Fruit fly (Drosophila melanogaster) whole organism, prepupa: ENCODE results near the gene C1GalTA.

Experiments
- CG10669 ChIP-seq: fragments of 200-800 bp; sonication (Bioruptor generic); optimal IDR thresholded peaks from 3 replicates; lab custom pipeline; 2018; ENCODE audit warnings: missing biosample characterization, mild to moderate bottlenecking, missing genetic modification characterization, moderate library complexity
- CG11294 ChIP-seq: fragments of 200-800 bp; sonication (Bioruptor generic); IDR thresholded peaks from 2 replicates; pipeline ENCODE4 v1.3.6; 2022; ENCODE audit warnings: missing biosample characterization, missing genetic modification characterization
- CG11902 ChIP-seq: fragments of 200-800 bp; sonication (Bioruptor generic); optimal IDR thresholded peaks from 3 replicates; lab custom pipeline; 2016; ENCODE audit warnings: missing biosample characterization, missing genetic modification characterization
- CG15336 ChIP-seq: fragments of 200-800 bp; sonication (Bioruptor generic); IDR thresholded peaks from 2 replicates; pipeline ENCODE4 v1.3.6; 2022; ENCODE audit warnings: missing biosample characterization, missing genetic modification characterization
- CG1621 ChIP-seq: fragments of 200-800 bp; sonication (Bioruptor generic); optimal IDR thresholded peaks from 3 replicates; lab custom pipeline; 2018; ENCODE audit warnings: missing biosample characterization, mild to moderate bottlenecking, missing genetic modification characterization
- CG16779 ChIP-seq: fragments of 200-800 bp; sonication (Bioruptor generic); optimal IDR thresholded peaks from 3 replicates; lab custom pipeline; 2017; ENCODE audit warnings: missing biosample characterization, mild to moderate bottlenecking, missing genetic modification characterization
- CG3032 ChIP-seq: fragments of 200-800 bp; optimal IDR thresholded peaks from 2 replicates; lab custom pipeline; 2019; ENCODE audit warnings: missing biosample characterization, mild to moderate bottlenecking, missing genetic modification characterization, moderate library complexity
- CG31627 ChIP-seq: fragments of 200-800 bp; sonication (Bioruptor generic); optimal IDR thresholded peaks from 3 replicates; lab custom pipeline; 2016; ENCODE audit warnings: missing biosample characterization, missing genetic modification characterization
- CG32006 ChIP-seq: fragments of 200-800 bp; sonication (Bioruptor generic); optimal IDR thresholded peaks from 3 replicates; lab custom pipeline; 2017; ENCODE audit warnings: missing biosample characterization, mild to moderate bottlenecking, missing genetic modification characterization
- CG3919 ChIP-seq: fragments of 200-800 bp; sonication (Bioruptor generic); optimal IDR thresholded peaks from 3 replicates; lab custom pipeline; 2016; ENCODE audit warnings: missing biosample characterization, missing genetic modification characterization
- CG4318 ChIP-seq: fragments of 200-800 bp; sonication (Bioruptor generic); optimal IDR thresholded peaks from 3 replicates; lab custom pipeline; 2017; ENCODE audit warnings: missing biosample characterization, mild to moderate bottlenecking, missing genetic modification characterization
- CG6163 ChIP-seq: fragments of 200-800 bp; sonication (Bioruptor generic); IDR thresholded peaks from 3 replicates; pipeline ENCODE4 v1.3.6; 2022; ENCODE audit warnings: missing biosample characterization, missing genetic modification characterization
- CG6276 ChIP-seq: fragments of 200-800 bp; sonication (Bioruptor generic); optimal IDR thresholded peaks from 2 replicates; lab custom pipeline; 2017; ENCODE audit warnings: missing biosample characterization, mild to moderate bottlenecking, missing genetic modification characterization
- CG6792 ChIP-seq: fragments of 200-800 bp; sonication (Bioruptor generic); optimal IDR thresholded peaks from 3 replicates; lab custom pipeline; 2016; ENCODE audit warnings: missing biosample characterization, missing genetic modification characterization
- CG6808 ChIP-seq: fragments of 200-800 bp; sonication (Bioruptor generic); optimal IDR thresholded peaks from 3 replicates; lab custom pipeline; 2017; ENCODE audit warnings: missing biosample characterization, missing genetic modification characterization, mild to moderate bottlenecking, moderate library complexity, missing genetic modification reagents
- CG6854 ChIP-seq: fragments of 200-800 bp; sonication (Bioruptor generic); optimal IDR thresholded peaks from 2 replicates; lab custom pipeline; 2017; ENCODE audit warnings: missing biosample characterization, mild to moderate bottlenecking, missing genetic modification characterization
- CG8632 ChIP-seq: fragments of 200-800 bp; sonication (Bioruptor generic); optimal IDR thresholded peaks from 3 replicates; lab custom pipeline; 2016; ENCODE audit warnings: missing biosample characterization, missing genetic modification characterization
- CG9139 ChIP-seq: fragments of 200-800 bp; sonication (Bioruptor generic); optimal IDR thresholded peaks from 3 replicates; lab custom pipeline; 2017; ENCODE audit warnings: missing biosample characterization, mild to moderate bottlenecking, missing genetic modification characterization
- Eip75B ChIP-seq: fragments of 200-800 bp; sonication (Bioruptor generic); optimal IDR thresholded peaks from 3 replicates; lab custom pipeline; 2016; ENCODE audit warnings: missing biosample characterization, missing genetic modification characterization
- Eip78C ChIP-seq: fragments of 200-800 bp; sonication (Bioruptor generic); peaks from one replicate; lab custom pipeline; 2016; ENCODE audit warnings: missing biosample characterization, missing genetic modification characterization
- Eip93F ChIP-seq: fragments of 200-800 bp; sonication (Bioruptor generic); optimal IDR thresholded peaks from 2 replicates; lab custom pipeline; 2016; ENCODE audit warnings: missing biosample characterization, mild to moderate bottlenecking, missing genetic modification characterization
- Ets21C ChIP-seq: fragments of 200-800 bp; sonication (Bioruptor generic); optimal IDR thresholded peaks from 3 replicates; lab custom pipeline; 2016; ENCODE audit warnings: missing biosample characterization, missing genetic modification characterization
- Hr39 ChIP-seq: fragments of 200-800 bp; sonication (Bioruptor generic); optimal IDR thresholded peaks from 2 replicates; lab custom pipeline; 2016; ENCODE audit warnings: missing biosample characterization, missing genetic modification characterization
- Lpt ChIP-seq: fragments of 200-800 bp; sonication (Bioruptor generic); optimal IDR thresholded peaks from 3 replicates; lab custom pipeline; 2016; ENCODE audit warnings: missing biosample characterization, missing genetic modification characterization
- Sox102F ChIP-seq: fragments of 200-800 bp; sonication (Bioruptor generic); optimal IDR thresholded peaks from 2 replicates; lab custom pipeline; 2016; ENCODE audit warnings: missing biosample characterization, mild to moderate bottlenecking, missing genetic modification characterization
- Sox14 ChIP-seq: fragments of 200-800 bp; sonication (Bioruptor generic); optimal IDR thresholded peaks from 3 replicates; lab custom pipeline; 2016; ENCODE audit warnings: missing biosample characterization, missing genetic modification characterization
- Sox15 ChIP-seq: fragments of 200-800 bp; sonication (Bioruptor generic); optimal IDR thresholded peaks from 3 replicates; lab custom pipeline; 2016; ENCODE audit warnings: missing biosample characterization, missing genetic modification characterization
- achi ChIP-seq: fragments of 200-800 bp; sonication (Bioruptor generic); optimal IDR thresholded peaks from 3 replicates; lab custom pipeline; 2016; ENCODE audit warnings: missing biosample characterization, missing genetic modification characterization
- dsx ChIP-seq: fragments of 200-800 bp; optimal IDR thresholded peaks from 3 replicates; lab custom pipeline; 2019; ENCODE audit warnings: missing biosample characterization, mild to moderate bottlenecking, missing genetic modification characterization, moderate library complexity; ENCODE audit not compliant: poor library complexity, severe bottlenecking
- eg ChIP-seq: fragments of 200-800 bp; sonication (Bioruptor generic); IDR thresholded peaks from 3 replicates; pipeline ENCODE4 v1.3.6; 2022; ENCODE audit warnings: missing biosample characterization, missing genetic modification characterization
- esn ChIP-seq: fragments of 200-800 bp; sonication (Bioruptor generic); optimal IDR thresholded peaks from 2 replicates; lab custom pipeline; 2016; ENCODE audit warnings: missing biosample characterization, mild to moderate bottlenecking, missing genetic modification characterization, moderate library complexity
- fd59A ChIP-seq: fragments of 200-800 bp; sonication (Bioruptor generic); optimal IDR thresholded peaks from 2 replicates; lab custom pipeline; 2017; ENCODE audit warnings: missing biosample characterization, mild to moderate bottlenecking, missing genetic modification characterization, missing genetic modification reagents
- fd85E ChIP-seq: fragments of 200-800 bp; sonication (Bioruptor generic); optimal IDR thresholded peaks from 3 replicates; lab custom pipeline; 2016; ENCODE audit warnings: missing biosample characterization, missing genetic modification characterization
- lz ChIP-seq: fragments of 200-800 bp; sonication (Bioruptor generic); optimal IDR thresholded peaks from 3 replicates; lab custom pipeline; 2016; ENCODE audit warnings: missing biosample characterization, missing genetic modification characterization
- net ChIP-seq: fragments of 200-800 bp; sonication (Bioruptor generic); optimal IDR thresholded peaks from 3 replicates; lab custom pipeline; 2016; ENCODE audit warnings: missing biosample characterization, missing genetic modification characterization
- pdm3 ChIP-seq: fragments of 200-800 bp; sonication (Bioruptor generic); optimal IDR thresholded peaks from 3 replicates; lab custom pipeline; 2016; ENCODE audit warnings: missing biosample characterization, missing genetic modification characterization
- salr ChIP-seq, 2 experiments: fragments of 200-800 bp; sonication (Bioruptor generic); optimal IDR thresholded peaks; 3 replicates each; lab custom pipeline; 2016 to 2018; ENCODE audit warnings: missing biosample characterization in 2 of 2, missing genetic modification characterization in 2 of 2, mild to moderate bottlenecking in 1 of 2
- spab ChIP-seq: fragments of 200-800 bp; sonication (Bioruptor generic); optimal IDR thresholded peaks from 2 replicates; lab custom pipeline; 2017; ENCODE audit warnings: missing biosample characterization, mild to moderate bottlenecking, missing genetic modification characterization, missing genetic modification reagents
- ss ChIP-seq, 2 experiments: fragments of 200-800 bp; sonication (Bioruptor generic); optimal IDR thresholded peaks; 2 replicates in 1 of 2; 3 replicates in 1 of 2; lab custom pipeline; 2017 to 2018; ENCODE audit warnings: mild to moderate bottlenecking in 2 of 2, missing biosample characterization in 2 of 2, missing genetic modification characterization in 2 of 2, moderate library complexity in 1 of 2
- svp ChIP-seq: fragments of 200-800 bp; sonication (Bioruptor generic); peaks from one replicate; lab custom pipeline; 2016; ENCODE audit warnings: missing biosample characterization, missing genetic modification characterization
- topi ChIP-seq: fragments of 200-800 bp; sonication (Bioruptor generic); optimal IDR thresholded peaks from 3 replicates; lab custom pipeline; 2016; ENCODE audit warnings: missing biosample characterization, missing genetic modification characterization
- vri ChIP-seq: fragments of 200-800 bp; sonication (Bioruptor generic); optimal IDR thresholded peaks from 3 replicates; lab custom pipeline; 2016; ENCODE audit warnings: missing biosample characterization, mild to moderate bottlenecking, missing genetic modification characterization

Gene C1GalTA

dm6 chr2L:8997285-8997684 is 46.3 kb upstream of the C1GalTA start, which contains the start of the genes alien and CG18661 (continued):
- TF ChIP-seq CG6276 (no peak), CG4318 (peak; percentile 52), dsx (no peak), CG31627 (GFP tag; lab: Kevin White, UChicago) (peak; percentile 88), CG11294 (GFP tag; lab: Robert Waterston, UW) (peak; percentile 87), Eip75B (GFP tag; lab: Kevin White, UChicago) (peak; percentile 89), pdm3 (GFP tag; lab: Kevin White, UChicago) (no peak), salr (GFP tag; optimal IDR thresholded peaks at IDR 0.05; lab: Kevin White, UChicago) (peak in 1 of 2 experiments; percentile 56), CG6792 (GFP tag; lab: Kevin White, UChicago) (peak; percentile 69), svp (peak; percentile 91), ss (GFP tag; optimal IDR thresholded peaks at IDR 0.05; lab: Kevin White, UChicago) (no peak), fd59A (peak; percentile 31), eg (peak; percentile 96), Sox15 (GFP tag; lab: Kevin White, UChicago) (peak; percentile 92), vri (GFP tag; lab: Kevin White, UChicago) (no peak), lz (peak; percentile 93), esn (peak; percentile 68), Eip93F (GFP tag; lab: Kevin White, UChicago) (peak; percentile 71), CG11902 (GFP tag; lab: Kevin White, UChicago) (peak; percentile 93), net (peak; percentile 88), fd85E (no peak), CG6163 (peak; percentile 97), CG6808 (peak; percentile 100), CG3919 (GFP tag; lab: Kevin White, UChicago) (no peak), CG3032 (peak; percentile 76), CG15336 (GFP tag; lab: Robert Waterston, UW) (peak; percentile 78)

- TF ChIP-seq CG6808 (no peak), CG6792 (GFP tag; lab: Kevin White, UChicago) (no peak), pdm3 (GFP tag; lab: Kevin White, UChicago) (no peak), salr (GFP tag; optimal IDR thresholded peaks at IDR 0.05; lab: Kevin White, UChicago) (no peak), CG3032 (no peak), Sox14 (GFP tag; lab: Kevin White, UChicago) (no peak), CG6276 (no peak), Eip75B (GFP tag; lab: Kevin White, UChicago) (no peak), fd59A (no peak), eg (no peak)
Measured at dm6 chr2L:8993650-8994441, 42.8 kb upstream of the C1GalTA start, which contains the start of gene CG17906. Gene CG17906 (plus strand): TSS chr2L:8994391.

- TF ChIP-seq vri (GFP tag; lab: Kevin White, UChicago) (peak; percentile 41), eg (no peak)
- TF ChIP-seq, all 60 proteins: peak for 1
Measured at dm6 chr2L:8991583-8991982, 40.6 kb upstream of the C1GalTA start, which contains the start of gene CG9555. Gene CG9555 (plus strand): TSS chr2L:8991735.

- TF ChIP-seq achi (GFP tag; lab: Kevin White, UChicago), result peak; percentile 10
- TF ChIP-seq CG6808, result peak; percentile 1
- TF ChIP-seq vri (GFP tag; lab: Kevin White, UChicago), result peak; percentile 77
- peak; percentile 26 for TF ChIP-seq Sox102F (GFP tag; lab: Kevin White, UChicago)
- TF ChIP-seq ss (GFP tag; optimal IDR thresholded peaks at IDR 0.05; lab: Kevin White, UChicago), result peak in 1 of 2 experiments; percentile 59
- peak; percentile 40 for TF ChIP-seq spab (GFP tag; lab: Kevin White, UChicago)
- TF ChIP-seq Eip78C (GFP tag; lab: Kevin White, UChicago), result peak; percentile 67
- TF ChIP-seq Ets21C (GFP tag; lab: Kevin White, UChicago), result no peak
- TF ChIP-seq CG32006 (GFP tag; lab: Kevin White, UChicago), result no peak
- peak; percentile 51 for TF ChIP-seq CG6854 (GFP tag; lab: Kevin White, UChicago)
- no peak for TF ChIP-seq Hr39 (GFP tag; lab: Kevin White, UChicago)
- TF ChIP-seq CG1621 (tag; lab: Kevin White, UChicago), result peak; percentile 45
- TF ChIP-seq Lpt (GFP tag; lab: Kevin White, UChicago), result peak; percentile 46
- no peak for TF ChIP-seq dsx
- peak; percentile 86 for TF ChIP-seq svp
- no peak for TF ChIP-seq CG3032
- peak; percentile 3 for TF ChIP-seq CG10669 (GFP tag; lab: Kevin White, UChicago)
- TF ChIP-seq esn, result peak; percentile 17
- peak; percentile 26 for TF ChIP-seq topi (GFP tag; lab: Kevin White, UChicago)
- TF ChIP-seq CG16779, result no peak
- peak; percentile 9 for TF ChIP-seq CG3919 (GFP tag; lab: Kevin White, UChicago)
- TF ChIP-seq CG8632 (GFP tag; lab: Kevin White, UChicago), result peak; percentile 6
- peak; percentile 27 for TF ChIP-seq CG9139 (GFP tag; lab: Kevin White, UChicago)
Measured at dm6 chr2L:8989037-8989591, 38.1 kb upstream of the C1GalTA start, which contains the start of gene rost. Gene rost (minus strand): TSS chr2L:8989539.
